Fruit fly (Drosophila melanogaster) whole organism, prepupa: Measurements from ENCODE around the gene CG5909.

Source experiments
- Blimp-1 ChIP-seq: fragments of 200-800 bp; sonication (Bioruptor generic); optimal IDR thresholded peaks from 3 replicates; lab custom pipeline; 2017; ENCODE audit warnings: missing biosample characterization, missing genetic modification characterization, mild to moderate bottlenecking, moderate library complexity, missing genetic modification reagents
- CG10669 ChIP-seq: fragments of 200-800 bp; sonication (Bioruptor generic); optimal IDR thresholded peaks from 3 replicates; lab custom pipeline; 2018; ENCODE audit warnings: missing biosample characterization, mild to moderate bottlenecking, missing genetic modification characterization, moderate library complexity
- CG11294 ChIP-seq: fragments of 200-800 bp; sonication (Bioruptor generic); IDR thresholded peaks from 2 replicates; pipeline ENCODE4 v1.3.6; 2022; ENCODE audit warnings: missing biosample characterization, missing genetic modification characterization
- CG11762 ChIP-seq: fragments of 200-800 bp; sonication (Bioruptor generic); optimal IDR thresholded peaks from 3 replicates; lab custom pipeline; 2016; ENCODE audit warnings: missing biosample characterization, missing genetic modification characterization; ENCODE audit not compliant: insufficient read depth
- CG11902 ChIP-seq: fragments of 200-800 bp; sonication (Bioruptor generic); optimal IDR thresholded peaks from 3 replicates; lab custom pipeline; 2016; ENCODE audit warnings: missing biosample characterization, missing genetic modification characterization
- CG16779 ChIP-seq: fragments of 200-800 bp; sonication (Bioruptor generic); optimal IDR thresholded peaks from 3 replicates; lab custom pipeline; 2017; ENCODE audit warnings: missing biosample characterization, mild to moderate bottlenecking, missing genetic modification characterization
- CG3032 ChIP-seq: fragments of 200-800 bp; optimal IDR thresholded peaks from 2 replicates; lab custom pipeline; 2019; ENCODE audit warnings: missing biosample characterization, mild to moderate bottlenecking, missing genetic modification characterization, moderate library complexity
- CG31627 ChIP-seq: fragments of 200-800 bp; sonication (Bioruptor generic); optimal IDR thresholded peaks from 3 replicates; lab custom pipeline; 2016; ENCODE audit warnings: missing biosample characterization, missing genetic modification characterization
- CG32006 ChIP-seq: fragments of 200-800 bp; sonication (Bioruptor generic); optimal IDR thresholded peaks from 3 replicates; lab custom pipeline; 2017; ENCODE audit warnings: missing biosample characterization, mild to moderate bottlenecking, missing genetic modification characterization
- CG34406 ChIP-seq: fragments of 200-800 bp; sonication (Bioruptor generic); optimal IDR thresholded peaks from 3 replicates; lab custom pipeline; 2016; ENCODE audit warnings: missing biosample characterization, missing genetic modification characterization
- CG3919 ChIP-seq: fragments of 200-800 bp; sonication (Bioruptor generic); optimal IDR thresholded peaks from 3 replicates; lab custom pipeline; 2016; ENCODE audit warnings: missing biosample characterization, missing genetic modification characterization
- CG6163 ChIP-seq: fragments of 200-800 bp; sonication (Bioruptor generic); IDR thresholded peaks from 3 replicates; pipeline ENCODE4 v1.3.6; 2022; ENCODE audit warnings: missing biosample characterization, missing genetic modification characterization
- CG6276 ChIP-seq: fragments of 200-800 bp; sonication (Bioruptor generic); optimal IDR thresholded peaks from 2 replicates; lab custom pipeline; 2017; ENCODE audit warnings: missing biosample characterization, mild to moderate bottlenecking, missing genetic modification characterization
- CG6808 ChIP-seq: fragments of 200-800 bp; sonication (Bioruptor generic); optimal IDR thresholded peaks from 3 replicates; lab custom pipeline; 2017; ENCODE audit warnings: missing biosample characterization, missing genetic modification characterization, mild to moderate bottlenecking, moderate library complexity, missing genetic modification reagents
- CG6854 ChIP-seq: fragments of 200-800 bp; sonication (Bioruptor generic); optimal IDR thresholded peaks from 2 replicates; lab custom pipeline; 2017; ENCODE audit warnings: missing biosample characterization, mild to moderate bottlenecking, missing genetic modification characterization
- CG7368 ChIP-seq: fragments of 200-800 bp; sonication (Bioruptor generic); optimal IDR thresholded peaks from 3 replicates; lab custom pipeline; 2016; ENCODE audit warnings: missing biosample characterization, missing genetic modification characterization
- CG8119 ChIP-seq: fragments of 200-800 bp; sonication (Bioruptor generic); IDR thresholded peaks from 3 replicates; pipeline ENCODE4 v1.3.6; 2022; ENCODE audit warnings: missing biosample characterization, missing genetic modification characterization
- CG8319 ChIP-seq: fragments of 200-800 bp; sonication (Bioruptor generic); optimal IDR thresholded peaks from 3 replicates; lab custom pipeline; 2016; ENCODE audit warnings: missing biosample characterization, missing genetic modification characterization
- CG8632 ChIP-seq: fragments of 200-800 bp; sonication (Bioruptor generic); optimal IDR thresholded peaks from 3 replicates; lab custom pipeline; 2016; ENCODE audit warnings: missing biosample characterization, missing genetic modification characterization
- CG9139 ChIP-seq: fragments of 200-800 bp; sonication (Bioruptor generic); optimal IDR thresholded peaks from 3 replicates; lab custom pipeline; 2017; ENCODE audit warnings: missing biosample characterization, mild to moderate bottlenecking, missing genetic modification characterization
- Eip78C ChIP-seq: fragments of 200-800 bp; sonication (Bioruptor generic); peaks from one replicate; lab custom pipeline; 2016; ENCODE audit warnings: missing biosample characterization, missing genetic modification characterization
- Eip93F ChIP-seq: fragments of 200-800 bp; sonication (Bioruptor generic); optimal IDR thresholded peaks from 2 replicates; lab custom pipeline; 2016; ENCODE audit warnings: missing biosample characterization, mild to moderate bottlenecking, missing genetic modification characterization
- Ets96B ChIP-seq: fragments of 200-800 bp; optimal IDR thresholded peaks from 2 replicates; lab custom pipeline; 2019; ENCODE audit warnings: missing biosample characterization, mild to moderate bottlenecking, missing genetic modification characterization, moderate library complexity
- Hr38 ChIP-seq: sonication (Bioruptor generic); optimal IDR thresholded peaks from 2 replicates; lab custom pipeline; 2016; ENCODE audit warnings: missing biosample characterization, missing genetic modification characterization
- Met ChIP-seq: fragments of 200-800 bp; sonication (Bioruptor generic); optimal IDR thresholded peaks from 3 replicates; lab custom pipeline; 2016; ENCODE audit warnings: missing biosample characterization, missing genetic modification characterization
- OdsH ChIP-seq: fragments of 200-800 bp; sonication (Bioruptor generic); optimal IDR thresholded peaks from 3 replicates; lab custom pipeline; 2016; ENCODE audit warnings: missing biosample characterization, missing genetic modification characterization
- Smox ChIP-seq: fragments of 200-800 bp; sonication (Bioruptor generic); optimal IDR thresholded peaks from 3 replicates; lab custom pipeline; 2016; ENCODE audit warnings: missing biosample characterization, missing genetic modification characterization
- Sox14 ChIP-seq: fragments of 200-800 bp; sonication (Bioruptor generic); optimal IDR thresholded peaks from 3 replicates; lab custom pipeline; 2016; ENCODE audit warnings: missing biosample characterization, missing genetic modification characterization
- achi ChIP-seq: fragments of 200-800 bp; sonication (Bioruptor generic); optimal IDR thresholded peaks from 3 replicates; lab custom pipeline; 2016; ENCODE audit warnings: missing biosample characterization, missing genetic modification characterization
- cyc ChIP-seq: fragments of 200-800 bp; sonication (Bioruptor generic); optimal IDR thresholded peaks from 3 replicates; lab custom pipeline; 2016; ENCODE audit warnings: missing biosample characterization, missing genetic modification characterization
- dsx ChIP-seq: fragments of 200-800 bp; optimal IDR thresholded peaks from 3 replicates; lab custom pipeline; 2019; ENCODE audit warnings: missing biosample characterization, mild to moderate bottlenecking, missing genetic modification characterization, moderate library complexity; ENCODE audit not compliant: poor library complexity, severe bottlenecking
- eg ChIP-seq: fragments of 200-800 bp; sonication (Bioruptor generic); IDR thresholded peaks from 3 replicates; pipeline ENCODE4 v1.3.6; 2022; ENCODE audit warnings: missing biosample characterization, missing genetic modification characterization
- esn ChIP-seq: fragments of 200-800 bp; sonication (Bioruptor generic); optimal IDR thresholded peaks from 2 replicates; lab custom pipeline; 2016; ENCODE audit warnings: missing biosample characterization, mild to moderate bottlenecking, missing genetic modification characterization, moderate library complexity
- fkh ChIP-seq: fragments of 200-800 bp; sonication (Bioruptor generic); optimal IDR thresholded peaks from 3 replicates; lab custom pipeline; 2017; ENCODE audit warnings: missing biosample characterization, mild to moderate bottlenecking, missing genetic modification characterization, moderate library complexity
- lz ChIP-seq: fragments of 200-800 bp; sonication (Bioruptor generic); optimal IDR thresholded peaks from 3 replicates; lab custom pipeline; 2016; ENCODE audit warnings: missing biosample characterization, missing genetic modification characterization
- pdm3 ChIP-seq: fragments of 200-800 bp; sonication (Bioruptor generic); optimal IDR thresholded peaks from 3 replicates; lab custom pipeline; 2016; ENCODE audit warnings: missing biosample characterization, missing genetic modification characterization
- salr ChIP-seq, 2 experiments: fragments of 200-800 bp; sonication (Bioruptor generic); optimal IDR thresholded peaks; 3 replicates each; lab custom pipeline; 2016 to 2018; ENCODE audit warnings: missing biosample characterization in 2 of 2, missing genetic modification characterization in 2 of 2, mild to moderate bottlenecking in 1 of 2
- spab ChIP-seq: fragments of 200-800 bp; sonication (Bioruptor generic); optimal IDR thresholded peaks from 2 replicates; lab custom pipeline; 2017; ENCODE audit warnings: missing biosample characterization, mild to moderate bottlenecking, missing genetic modification characterization, missing genetic modification reagents
- ss ChIP-seq, 2 experiments: fragments of 200-800 bp; sonication (Bioruptor generic); optimal IDR thresholded peaks; 2 replicates in 1 of 2; 3 replicates in 1 of 2; lab custom pipeline; 2017 to 2018; ENCODE audit warnings: mild to moderate bottlenecking in 2 of 2, missing biosample characterization in 2 of 2, missing genetic modification characterization in 2 of 2, moderate library complexity in 1 of 2
- svp ChIP-seq: fragments of 200-800 bp; sonication (Bioruptor generic); peaks from one replicate; lab custom pipeline; 2016; ENCODE audit warnings: missing biosample characterization, missing genetic modification characterization
- topi ChIP-seq: fragments of 200-800 bp; sonication (Bioruptor generic); optimal IDR thresholded peaks from 3 replicates; lab custom pipeline; 2016; ENCODE audit warnings: missing biosample characterization, missing genetic modification characterization

CG5909 gene

dm6 chr3R:27201538-27202281 lies 40.8 kb downstream of the CG5909 start (continued):
- peak; percentile 90 for TF ChIP-seq CG3032 (tag; lab: Kevin White, UChicago)
- TF ChIP-seq CG11762: peak; percentile 63
- no peak for TF ChIP-seq fkh
- TF ChIP-seq spab (GFP tag; lab: Kevin White, UChicago): peak; percentile 87
- TF ChIP-seq topi (GFP tag; lab: Kevin White, UChicago): peak; percentile 48
- TF ChIP-seq CG34406 (GFP tag; lab: Kevin White, UChicago): peak; percentile 65
- TF ChIP-seq CG9139: peak; percentile 64
- peak; percentile 93 for TF ChIP-seq Ets96B (tag; lab: Kevin White, UChicago)
- TF ChIP-seq achi: peak; percentile 75
- TF ChIP-seq eg (GFP tag; lab: Robert Waterston, UW): no peak
- no peak for TF ChIP-seq CG11294 (GFP tag; lab: Robert Waterston, UW)
- peak; percentile 28 for TF ChIP-seq CG7368
- peak; percentile 75 for TF ChIP-seq CG3919
- peak; percentile 32 for TF ChIP-seq Sox14 (GFP tag; lab: Kevin White, UChicago)
- peak; percentile 76 for TF ChIP-seq esn (GFP tag; lab: Kevin White, UChicago)
- TF ChIP-seq Blimp-1 (GFP tag; lab: Kevin White, UChicago): peak; percentile 44
- TF ChIP-seq CG6163 (GFP tag; lab: Robert Waterston, UW): peak; percentile 62; the same call in 2 of the 3 replicates
- TF ChIP-seq CG32006 (GFP tag; lab: Kevin White, UChicago): peak; percentile 37
- TF ChIP-seq Hr38: no peak
- TF ChIP-seq, all 60 proteins: peak for 52

dm6 chr3R:27202330-27202729 lies 41.4 kb downstream of the CG5909 start:
- no peak for TF ChIP-seq CG3919
- no peak for TF ChIP-seq Met (GFP tag; lab: Kevin White, UChicago)
- TF ChIP-seq OdsH (GFP tag; lab: Kevin White, UChicago): no peak
- TF ChIP-seq fkh: peak; percentile 34
- TF ChIP-seq, all 60 proteins: peak for 1

- no peak for TF ChIP-seq cyc (GFP tag; lab: Kevin White, UChicago)
- no peak for TF ChIP-seq CG6163 (GFP tag; lab: Robert Waterston, UW)
- no peak for TF ChIP-seq CG34406 (GFP tag; lab: Kevin White, UChicago)
- no peak for TF ChIP-seq CG7368
- TF ChIP-seq CG8319 (GFP tag; lab: Kevin White, UChicago): no peak
- TF ChIP-seq Eip78C (GFP tag; lab: Kevin White, UChicago): peak; percentile 60
- no peak for TF ChIP-seq CG3032 (tag; lab: Kevin White, UChicago)
- TF ChIP-seq ss (GFP tag; optimal IDR thresholded peaks at IDR 0.05; lab: Kevin White, UChicago): peak in 1 of 2 experiments; percentile 60
Measured at dm6 chr3R:27203856-27204255, 42.9 kb downstream of the CG5909 start.

- TF ChIP-seq eg (GFP tag; lab: Robert Waterston, UW) (no peak), CG34406 (GFP tag; lab: Kevin White, UChicago) (peak; percentile 35), cyc (GFP tag; lab: Kevin White, UChicago) (peak; percentile 32), svp (GFP tag; lab: Kevin White, UChicago) (peak; percentile 63), dsx (GFP tag; lab: Kevin White, UChicago) (peak; percentile 34), CG8119 (GFP tag; lab: Robert Waterston, UW) (0 out of 3 replicates have a peak, but pooled peaks have one; percentile 21), CG11902 (GFP tag; lab: Kevin White, UChicago) (peak; percentile 42), OdsH (GFP tag; lab: Kevin White, UChicago) (peak; percentile 12), esn (GFP tag; lab: Kevin White, UChicago) (peak; percentile 20), salr (GFP tag; optimal IDR thresholded peaks at IDR 0.05; lab: Kevin White, UChicago) (no peak), CG10669 (GFP tag; lab: Kevin White, UChicago) (peak; percentile 60), Smox (GFP tag; lab: Kevin White, UChicago) (peak; percentile 11), Blimp-1 (GFP tag; lab: Kevin White, UChicago) (peak; percentile 20), CG6854 (GFP tag; lab: Kevin White, UChicago) (peak; percentile 20), topi (GFP tag; lab: Kevin White, UChicago) (peak; percentile 30), lz (GFP tag; lab: Kevin White, UChicago) (no peak), ss (GFP tag; optimal IDR thresholded peaks at IDR 0.05; lab: Kevin White, UChicago) (peak in 1 of 2 experiments; percentile 10), CG31627 (GFP tag; lab: Kevin White, UChicago) (no peak), pdm3 (GFP tag; lab: Kevin White, UChicago) (no peak), CG11762 (peak; percentile 23), CG8632 (peak; percentile 51), CG6276 (GFP tag; lab: Kevin White, UChicago) (no peak), CG6808 (GFP tag; lab: Kevin White, UChicago) (peak; percentile 55), Eip93F (GFP tag; lab: Kevin White, UChicago) (no peak), CG16779 (tag; lab: Kevin White, UChicago) (no peak), Eip78C (GFP tag; lab: Kevin White, UChicago) (peak; percentile 61)
Measured at dm6 chr3R:27204694-27205414, 43.9 kb downstream of the CG5909 start.
